Worm (Caenorhabditis elegans) whole organism, L4/young adult: ENCODE data around the gene C55A6.12.

Source experiments
- W03F9.2 ChIP-seq: fragments of 150-350 bp; optimal IDR thresholded peaks from 2 replicates; lab custom pipeline; 2014; ENCODE audit warnings: missing biosample characterization, missing genetic modification characterization
- him-1 ChIP-seq: sonication (generic microtip); optimal IDR thresholded peaks from 2 replicates; lab custom pipeline; 2016; ENCODE audit warnings: missing genotype, missing genetic modification reagents, missing genetic modification characterization, missing compliant biosample characterization

ce11 chrV:11532535-11532853 lies 29.6 kb upstream of the C55A6.12 start:
- no peak for TF ChIP-seq him-1 (tag; lab: Kevin White, UChicago)
- TF ChIP-seq W03F9.2 (tag; lab: Kevin White, UChicago) = no peak
